Fruit fly (Drosophila melanogaster): ENCODE data around the gene ATPsynE.
A peak's percentile ranks its signal among the peaks of the same experiment; 100 is the strongest.

Gene ATPsynE

dm6 chr3R:14311027-14311426, 15.7 kb upstream of the ATPsynE start (continued):
- TF ChIP-seq Ets21C (GFP tag; optimal IDR thresholded peaks at IDR 0.05) (no peak), CG8632 (GFP tag; optimal IDR thresholded peaks at IDR 0.05) (no peak), CG6276 (GFP tag; optimal IDR thresholded peaks at IDR 0.05) (no peak), Hr38 (GFP tag; optimal IDR thresholded peaks at IDR 0.05) (no peak), CG3032 (tag; optimal IDR thresholded peaks at IDR 0.05) (no peak), Met (GFP tag; optimal IDR thresholded peaks at IDR 0.05) (no peak), CG7368 (GFP tag; optimal IDR thresholded peaks at IDR 0.05) (no peak), svp (GFP tag) (no peak), Blimp-1 (GFP tag; optimal IDR thresholded peaks at IDR 0.05) (no peak), cyc (GFP tag; optimal IDR thresholded peaks at IDR 0.05) (peak; percentile 18), spab (GFP tag; optimal IDR thresholded peaks at IDR 0.05) (no peak), acj6 (GFP tag; optimal IDR thresholded peaks at IDR 0.05) (peak; percentile 3), achi (GFP tag; optimal IDR thresholded peaks at IDR 0.05) (no peak), CG6163 (GFP tag; IDR thresholded peaks at IDR 0.05) (no peak), CG15336 (GFP tag; IDR thresholded peaks at IDR 0.05) (peak; percentile 33; the same call in 1 of the 2 replicates), eg (GFP tag; IDR thresholded peaks at IDR 0.05) (peak; percentile 18; the same call in 1 of the 3 replicates), CG34406 (GFP tag; optimal IDR thresholded peaks at IDR 0.05) (no peak), dac (GFP tag; optimal IDR thresholded peaks at IDR 0.05) (no peak), CG10669 (GFP tag; optimal IDR thresholded peaks at IDR 0.05) (no peak), Sox102F (GFP tag; optimal IDR thresholded peaks at IDR 0.05) (no peak), CG11294 (GFP tag; IDR thresholded peaks at IDR 0.05) (no peak), CG6808 (GFP tag; optimal IDR thresholded peaks at IDR 0.05) (no peak), Hr4 (GFP tag; optimal IDR thresholded peaks at IDR 0.05) (no peak), OdsH (GFP tag; optimal IDR thresholded peaks at IDR 0.05) (no peak), CG8319 (GFP tag; optimal IDR thresholded peaks at IDR 0.05) (no peak), Sox14 (GFP tag; optimal IDR thresholded peaks at IDR 0.05) (no peak), Hr39 (GFP tag; optimal IDR thresholded peaks at IDR 0.05) (peak; percentile 45), CG6854 (GFP tag; optimal IDR thresholded peaks at IDR 0.05) (no peak), esn (GFP tag; optimal IDR thresholded peaks at IDR 0.05) (peak; percentile 46), CG4318 (GFP tag; optimal IDR thresholded peaks at IDR 0.05) (no peak), Smox (GFP tag; optimal IDR thresholded peaks at IDR 0.05) (no peak), topi (GFP tag; optimal IDR thresholded peaks at IDR 0.05) (peak; percentile 39), CG10631 (GFP tag; optimal IDR thresholded peaks at IDR 0.05) (peak; percentile 18)

- TF ChIP-seq cyc (GFP tag; optimal IDR thresholded peaks at IDR 0.05) (no peak), Hr39 (GFP tag; optimal IDR thresholded peaks at IDR 0.05) (no peak), CG6854 (GFP tag; optimal IDR thresholded peaks at IDR 0.05) (no peak)
Observed at dm6 chr3R:14314554-14314953, 12.2 kb upstream of the ATPsynE start, which contains the start of gene Crz. Crz (plus strand) TSS chr3R:14314854.

dm6 chr3R:14315912-14316444, 10.8 kb upstream of the ATPsynE start, which contains the start of gene Set8:
Set8 (plus strand) TSS chr3R:14316038.
- TF ChIP-seq Ets96B (tag; optimal IDR thresholded peaks at IDR 0.05) (peak; percentile 52), fd85E (GFP tag; optimal IDR thresholded peaks at IDR 0.05) (peak; percentile 6), esn (GFP tag; optimal IDR thresholded peaks at IDR 0.05) (peak; percentile 26), CG6854 (GFP tag; optimal IDR thresholded peaks at IDR 0.05) (peak; percentile 68), cyc (GFP tag; optimal IDR thresholded peaks at IDR 0.05) (no peak), CG1621 (tag; optimal IDR thresholded peaks at IDR 0.05) (peak; percentile 57), CG3032 (tag; optimal IDR thresholded peaks at IDR 0.05) (peak; percentile 42), CG10631 (GFP tag; optimal IDR thresholded peaks at IDR 0.05) (no peak), CG8119 (GFP tag; IDR thresholded peaks at IDR 0.05) (peak; percentile 79), CG4318 (GFP tag; optimal IDR thresholded peaks at IDR 0.05) (no peak), CG15336 (GFP tag; IDR thresholded peaks at IDR 0.05) (peak; percentile 75; the same call in 1 of the 2 replicates), CG6163 (GFP tag; IDR thresholded peaks at IDR 0.05) (peak; percentile 65; the same call in 2 of the 3 replicates), spab (GFP tag; optimal IDR thresholded peaks at IDR 0.05) (no peak), CG11762 (GFP tag; optimal IDR thresholded peaks at IDR 0.05; ENCODE audit: insufficient read depth) (no peak)
